Worm (Caenorhabditis elegans): ENCODE measurements around the gene srbc-20.

Gene srbc-20

DNA sequence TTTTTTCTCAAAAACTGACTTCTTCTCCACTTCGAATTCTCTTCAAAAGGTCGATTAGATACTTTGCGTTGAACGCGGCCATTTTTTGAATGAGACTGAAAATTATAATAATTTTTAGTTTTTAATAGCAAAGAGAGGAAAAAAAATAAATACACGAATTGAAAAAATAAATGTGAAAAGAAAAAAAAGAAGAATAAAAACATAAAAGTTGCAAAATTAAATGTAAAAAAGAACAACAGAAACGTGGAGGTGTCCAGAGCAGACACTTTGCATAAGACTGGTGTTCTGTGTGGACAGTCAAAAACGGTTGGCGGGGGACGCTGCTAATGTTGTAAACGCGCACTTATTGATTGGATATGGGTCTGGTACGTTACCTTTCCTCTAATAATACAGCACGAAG lies 12.4 kb downstream of the srbc-20 start, which contains the start of gene C45H4.14:
C45H4.14 (minus strand) TSS at position 101 of the 400 bp plus-strand sequence.
- TF ChIP-seq dmd-4 (tag; optimal IDR thresholded peaks at IDR 0.05) (no peak), unc-55 (GFP tag; optimal IDR thresholded peaks at IDR 0.05) (no peak), sem-4 (tag; optimal IDR thresholded peaks at IDR 0.05) (no peak), mdl-1 (tag; optimal IDR thresholded peaks at IDR 0.05) (no peak), nhr-21 (tag; optimal IDR thresholded peaks at IDR 0.05) (no peak), egl-27 (tag; optimal IDR thresholded peaks at IDR 0.05) (no peak), lin-39 (tag; optimal IDR thresholded peaks at IDR 0.05) (no peak), elt-3 (tag; optimal IDR thresholded peaks at IDR 0.05) (no peak), Y55F3AM.14 (GFP tag; optimal IDR thresholded peaks at IDR 0.05) (no peak), nhr-129 (tag; optimal IDR thresholded peaks at IDR 0.05) (no peak), lsy-2 (tag; optimal IDR thresholded peaks at IDR 0.05) (no peak), alr-1 (tag; optimal IDR thresholded peaks at IDR 0.05) (no peak), ztf-11 (tag; optimal IDR thresholded peaks at IDR 0.05) (no peak), ceh-82 (tag; optimal IDR thresholded peaks at IDR 0.05) (no peak), gmeb-1 (tag; optimal IDR thresholded peaks at IDR 0.05) (no peak), mbf-1 (tag; optimal IDR thresholded peaks at IDR 0.05) (no peak), zag-1 (tag; optimal IDR thresholded peaks at IDR 0.05) (no peak), nhr-10 (tag; optimal IDR thresholded peaks at IDR 0.05) (no peak), nhr-23 (tag; optimal IDR thresholded peaks at IDR 0.05) (no peak)

DNA sequence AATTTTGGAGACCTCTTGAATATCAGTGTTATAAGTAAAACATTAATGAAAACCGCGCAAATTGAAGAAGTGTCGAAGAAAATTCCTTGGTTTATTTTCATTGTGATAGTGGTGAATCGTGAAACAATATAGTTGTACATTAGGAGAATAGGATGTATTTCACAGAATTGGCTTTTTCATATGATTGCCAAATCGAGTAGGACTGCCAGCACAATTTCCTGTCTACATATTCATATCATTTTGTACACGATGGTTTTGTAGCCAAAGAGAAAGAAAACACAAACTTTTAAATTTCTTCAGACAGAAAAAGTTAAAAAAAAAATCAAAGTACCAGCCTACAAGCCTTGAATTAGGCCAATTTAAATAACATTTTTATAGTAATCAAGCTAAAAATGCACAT lies 16.8 kb downstream of the srbc-20 start, which contains the start of gene str-255:
str-255 (minus strand) TSS at position 101 of the 400 bp plus-strand sequence.
- TF ChIP-seq gmeb-1 (tag; optimal IDR thresholded peaks at IDR 0.05) (no peak), unc-39 (tag; optimal IDR thresholded peaks at IDR 0.05) (no peak)

DNA sequence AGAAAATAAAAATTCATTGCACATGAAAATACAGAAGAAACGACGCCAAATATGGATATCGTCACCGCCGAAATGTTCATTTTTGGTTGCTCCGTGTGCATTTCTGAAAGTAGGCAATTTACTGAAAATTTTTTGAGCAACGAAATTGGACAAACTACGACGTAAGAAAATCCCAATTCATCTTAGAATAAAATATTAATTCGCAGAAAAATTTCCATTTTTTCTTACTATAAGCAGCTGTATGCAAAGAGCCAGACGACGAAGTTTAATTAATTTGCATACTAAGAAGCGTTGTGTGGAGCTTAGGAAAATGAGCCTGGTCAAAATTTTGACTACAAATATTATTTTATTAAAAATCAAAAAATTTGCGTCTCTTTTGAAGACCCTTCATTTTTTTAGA lies 19.8 kb downstream of the srbc-20 start, which contains the start of gene srbc-19:
srbc-19 (minus strand) TSS at position 101 of the 400 bp plus-strand sequence.
- TF ChIP-seq ama-1 (optimal IDR thresholded peaks at IDR 0.05) (no peak), nhr-23 (tag; optimal IDR thresholded peaks at IDR 0.05) (no peak), fos-1 (tag; optimal IDR thresholded peaks at IDR 0.05) (no peak), C34F6.9 (tag; optimal IDR thresholded peaks at IDR 0.05) (no peak), nhr-129 (tag; optimal IDR thresholded peaks at IDR 0.05) (no peak), nhr-11 (tag; optimal IDR thresholded peaks at IDR 0.05) (no peak), elt-3 (tag; optimal IDR thresholded peaks at IDR 0.05) (no peak), egl-27 (tag; optimal IDR thresholded peaks at IDR 0.05) (no peak), mbf-1 (tag; optimal IDR thresholded peaks at IDR 0.05) (no peak), R02D3.7 (tag; optimal IDR thresholded peaks at IDR 0.05) (no peak), lin-13 (GFP tag; optimal IDR thresholded peaks at IDR 0.05) (no peak), unc-62 (GFP tag; optimal IDR thresholded peaks at IDR 0.05) (no peak), ZK546.5 (tag; optimal IDR thresholded peaks at IDR 0.05) (no peak), lsy-2 (tag; optimal IDR thresholded peaks at IDR 0.05) (no peak), blmp-1 (tag; optimal IDR thresholded peaks at IDR 0.05; ENCODE audit: insufficient read depth) (no peak)

DNA sequence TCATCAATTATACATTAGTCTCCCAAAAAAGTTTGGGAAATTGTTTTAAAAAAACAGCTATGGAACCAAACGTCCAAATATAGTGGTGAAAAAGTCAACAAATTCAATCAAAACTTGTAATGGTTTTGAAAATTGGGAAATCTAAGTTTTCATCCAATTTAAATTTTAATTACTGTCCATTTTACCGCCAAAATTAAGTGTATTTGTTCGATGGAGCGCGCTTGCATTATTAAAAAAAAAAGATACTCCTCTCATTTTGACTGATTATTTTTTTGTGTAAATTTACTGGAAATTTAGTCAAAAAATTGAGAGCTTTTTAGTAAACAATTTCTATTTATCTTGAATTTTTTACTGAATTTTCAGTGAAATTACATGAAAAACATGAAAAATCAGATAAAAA lies 27.6 kb downstream of the srbc-20 start:
- TF ChIP-seq nhr-25 (tag; optimal IDR thresholded peaks at IDR 0.05) (no peak), mbf-1 (tag; optimal IDR thresholded peaks at IDR 0.05) (no peak), ama-1 (optimal IDR thresholded peaks at IDR 0.05) (no peak)

DNA sequence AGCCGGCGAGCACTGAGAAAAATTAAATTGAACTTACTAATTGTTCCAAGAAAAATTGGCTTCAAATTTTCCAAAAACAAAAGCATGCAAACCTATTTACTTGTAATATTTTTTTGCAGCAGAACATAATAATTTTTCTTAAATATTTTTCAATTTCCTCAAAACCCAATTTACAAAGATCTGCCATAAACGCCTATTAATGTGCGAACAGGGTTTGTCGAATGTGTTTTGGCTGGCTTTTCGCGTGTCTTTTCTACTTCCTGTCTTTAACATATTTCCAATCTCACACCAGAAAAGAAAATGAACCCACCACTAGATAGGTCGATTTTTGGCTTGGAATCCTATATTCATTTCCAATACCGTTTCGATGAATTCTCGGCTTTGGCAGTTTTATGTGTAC lies 28.3 kb downstream of the srbc-20 start, which contains the start of gene C45H4.18:
C45H4.18 (plus strand) TSS at position 301 of the 400 bp plus-strand sequence.
- TF ChIP-seq nhr-77 (tag; optimal IDR thresholded peaks at IDR 0.05) (no peak), crh-2 (tag; optimal IDR thresholded peaks at IDR 0.05) (no peak), mbf-1 (tag; optimal IDR thresholded peaks at IDR 0.05) (no peak), sma-3 (GFP tag; optimal IDR thresholded peaks at IDR 0.05) (no peak), egl-27 (tag; optimal IDR thresholded peaks at IDR 0.05) (no peak), fos-1 (tag; optimal IDR thresholded peaks at IDR 0.05) (no peak), unc-62 (GFP tag; optimal IDR thresholded peaks at IDR 0.05) (no peak), peb-1 (tag; optimal IDR thresholded peaks at IDR 0.05) (no peak), lsy-2 (tag; optimal IDR thresholded peaks at IDR 0.05) (no peak), nhr-10 (tag; optimal IDR thresholded peaks at IDR 0.05) (no peak), nhr-237 (tag; optimal IDR thresholded peaks at IDR 0.05) (no peak), ama-1 (optimal IDR thresholded peaks at IDR 0.05) (no peak), zag-1 (tag; optimal IDR thresholded peaks at IDR 0.05) (no peak)
